Fruit fly (Drosophila melanogaster) whole organism, adult: ENCODE results near the gene Mst27D.

Experiments
- CG11617 ChIP-seq: fragments of 200-800 bp; sonication (Bioruptor generic); optimal IDR thresholded peaks from 2 replicates; lab custom pipeline; 2017; ENCODE audit warnings: mild to moderate bottlenecking, missing biosample characterization, missing genetic modification reagents, missing genetic modification characterization
- CG12768 ChIP-seq: fragments of 200-800 bp; sonication (Bioruptor generic); optimal IDR thresholded peaks from 2 replicates; lab custom pipeline; 2017; ENCODE audit warnings: missing biosample characterization, missing genetic modification characterization, mild to moderate bottlenecking, moderate library complexity, missing genetic modification reagents
- CG14711 ChIP-seq: fragments of 200-800 bp; sonication (Bioruptor generic); optimal IDR thresholded peaks from 2 replicates; lab custom pipeline; 2018; ENCODE audit warnings: missing biosample characterization, mild to moderate bottlenecking, missing genetic modification characterization, moderate library complexity
- CG1620 ChIP-seq: fragments of 200-800 bp; sonication (Bioruptor generic); optimal IDR thresholded peaks from 2 replicates; lab custom pipeline; 2016; ENCODE audit warnings: missing biosample characterization, missing genetic modification characterization
- CG33017 ChIP-seq: fragments of 200-800 bp; sonication (Bioruptor generic); optimal IDR thresholded peaks from 2 replicates; lab custom pipeline; 2018; ENCODE audit warnings: missing biosample characterization, mild to moderate bottlenecking, missing genetic modification characterization, moderate library complexity
- CG5204 ChIP-seq: fragments of 200-800 bp; sonication (Bioruptor generic); optimal IDR thresholded peaks from 2 replicates; lab custom pipeline; 2016; ENCODE audit warnings: missing biosample characterization, missing genetic modification characterization
- CG7045 ChIP-seq: fragments of 200-800 bp; sonication (Bioruptor generic); optimal IDR thresholded peaks from 2 replicates; lab custom pipeline; 2017; ENCODE audit warnings: missing biosample characterization, mild to moderate bottlenecking, missing genetic modification characterization
- CG7101 ChIP-seq: fragments of 200-800 bp; sonication (Bioruptor generic); optimal IDR thresholded peaks from 2 replicates; lab custom pipeline; 2018; ENCODE audit warnings: missing biosample characterization, mild to moderate bottlenecking, missing genetic modification characterization, moderate library complexity
- Clk ChIP-seq: fragments of 200-800 bp; sonication (Bioruptor generic); optimal IDR thresholded peaks from 2 replicates; lab custom pipeline; 2017; ENCODE audit warnings: missing biosample characterization, missing genetic modification characterization
- Crg-1 ChIP-seq: fragments of 200-800 bp; sonication (Bioruptor generic); optimal IDR thresholded peaks from 2 replicates; lab custom pipeline; 2016; ENCODE audit warnings: missing biosample characterization, missing genetic modification characterization
- Hr96 ChIP-seq: fragments of 200-800 bp; sonication (Bioruptor generic); optimal IDR thresholded peaks from 2 replicates; lab custom pipeline; 2016; ENCODE audit warnings: missing biosample characterization, missing genetic modification characterization
- Mnt ChIP-seq: fragments of 200-800 bp; sonication (Bioruptor generic); optimal IDR thresholded peaks from 2 replicates; lab custom pipeline; 2016; ENCODE audit warnings: missing biosample characterization, mild to moderate bottlenecking, missing genetic modification characterization
- bab1 ChIP-seq: fragments of 200-800 bp; sonication (Bioruptor generic); optimal IDR thresholded peaks from 3 replicates; lab custom pipeline; 2019; ENCODE audit warnings: missing biosample characterization, mild to moderate bottlenecking, missing genetic modification characterization, moderate library complexity
- cic ChIP-seq: fragments of 200-800 bp; sonication (Bioruptor generic); optimal IDR thresholded peaks from 2 replicates; lab custom pipeline; 2017; ENCODE audit warnings: missing biosample characterization, mild to moderate bottlenecking, missing genetic modification characterization, moderate library complexity
- cnc ChIP-seq, 2 experiments: fragments of >200 bp; optimal IDR thresholded peaks; 2 replicates each; lab custom pipeline; 2017
- kay ChIP-seq: fragments of 200-800 bp; sonication (Bioruptor generic); peaks from one replicate; lab custom pipeline; 2016; ENCODE audit warnings: missing biosample characterization, missing genetic modification characterization, borderline replicate concordance
- ovo ChIP-seq: fragments of 200-800 bp; sonication (Bioruptor generic); optimal IDR thresholded peaks from 2 replicates; lab custom pipeline; 2016; ENCODE audit warnings: missing biosample characterization, missing genetic modification characterization
- pad ChIP-seq: fragments of 200-800 bp; sonication (Bioruptor generic); optimal IDR thresholded peaks from 3 replicates; lab custom pipeline; 2017; ENCODE audit warnings: missing biosample characterization, missing genetic modification characterization, mild to moderate bottlenecking, moderate library complexity, missing genetic modification reagents
- tj ChIP-seq: fragments of 200-800 bp; sonication (Bioruptor generic); optimal IDR thresholded peaks from 3 replicates; lab custom pipeline; 2017; ENCODE audit warnings: missing biosample characterization, mild to moderate bottlenecking, missing genetic modification characterization, moderate library complexity
- toe ChIP-seq: fragments of 200-800 bp; sonication (Bioruptor generic); optimal IDR thresholded peaks from 2 replicates; lab custom pipeline; 2016; ENCODE audit warnings: missing biosample characterization, missing genetic modification characterization

The Mst27D gene

dm6 chr2L:7013157-7013556 lies 47.5 kb downstream of the Mst27D start, which contains the start of gene CG43322:
Gene CG43322, plus strand, starts transcription at chr2L:7013396.
- TF ChIP-seq CG11617 (GFP tag; lab: Kevin White, UChicago): no peak
- no peak for TF ChIP-seq CG7045
- no peak for TF ChIP-seq toe (GFP tag; lab: Kevin White, UChicago)
- TF ChIP-seq Clk: no peak
- TF ChIP-seq CG5204: no peak
- no peak for TF ChIP-seq Crg-1 (GFP tag; lab: Kevin White, UChicago)
- no peak for TF ChIP-seq kay (GFP tag; lab: Kevin White, UChicago)
- TF ChIP-seq cnc (optimal IDR thresholded peaks at IDR 0.05; lab: Kevin White, UChicago): no peak
- no peak for TF ChIP-seq Hr96 (GFP tag; lab: Kevin White, UChicago)
- TF ChIP-seq CG14711: no peak
- TF ChIP-seq pad: no peak
- TF ChIP-seq CG7101 (tag; lab: Kevin White, UChicago): no peak
- no peak for TF ChIP-seq Mnt (GFP tag; lab: Kevin White, UChicago)
- no peak for TF ChIP-seq CG33017 (tag; lab: Kevin White, UChicago)
- TF ChIP-seq bab1 (GFP tag; lab: Kevin White, UChicago): no peak
- no peak for TF ChIP-seq ovo (GFP tag; lab: Kevin White, UChicago)
- TF ChIP-seq tj: no peak
- TF ChIP-seq CG12768 (GFP tag; lab: Kevin White, UChicago): no peak
- TF ChIP-seq CG1620 (GFP tag; lab: Kevin White, UChicago): no peak

DNA sequence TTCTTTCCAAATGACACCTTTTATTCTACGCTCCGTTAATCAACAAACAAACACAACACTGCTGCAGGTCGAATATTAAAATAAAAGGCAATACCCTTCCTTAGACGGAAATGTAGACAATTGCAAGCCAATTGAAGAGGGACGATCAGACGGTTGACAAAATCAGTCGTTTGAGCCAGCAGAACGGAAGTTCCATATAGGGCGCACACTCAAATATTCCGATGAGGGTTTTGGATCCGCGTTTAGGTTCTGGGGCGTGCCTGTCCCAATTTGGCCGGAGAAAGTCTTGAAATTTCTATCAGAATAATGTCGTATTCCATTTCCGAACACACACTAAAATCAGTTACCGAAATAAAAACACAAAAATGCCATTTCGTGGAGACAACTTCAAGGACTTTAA lies 48.7 kb downstream of the Mst27D start, which contains the start of gene CG43321:
Gene CG43321, plus strand, starts transcription at position 301 of the 400 bp plus-strand sequence.
- TF ChIP-seq Crg-1 (GFP tag; lab: Kevin White, UChicago) (no peak), pad (no peak), Mnt (GFP tag; lab: Kevin White, UChicago) (no peak), bab1 (GFP tag; lab: Kevin White, UChicago) (no peak), CG11617 (GFP tag; lab: Kevin White, UChicago) (no peak), ovo (GFP tag; lab: Kevin White, UChicago) (no peak), Hr96 (GFP tag; lab: Kevin White, UChicago) (no peak), CG7045 (no peak)

dm6 chr2L:7010513-7010912 lies 50.1 kb downstream of the Mst27D start:
- no peak for TF ChIP-seq cic (GFP tag; lab: Kevin White, UChicago)
- no peak for TF ChIP-seq CG7045
- TF ChIP-seq toe (GFP tag; lab: Kevin White, UChicago): no peak
- no peak for TF ChIP-seq Crg-1 (GFP tag; lab: Kevin White, UChicago)
- no peak for TF ChIP-seq CG33017 (tag; lab: Kevin White, UChicago)
- TF ChIP-seq CG11617 (GFP tag; lab: Kevin White, UChicago): no peak
- TF ChIP-seq kay (GFP tag; lab: Kevin White, UChicago): no peak
- TF ChIP-seq CG5204: no peak
- TF ChIP-seq CG1620 (GFP tag; lab: Kevin White, UChicago): no peak
- TF ChIP-seq tj: no peak
- no peak for TF ChIP-seq cnc (optimal IDR thresholded peaks at IDR 0.05; lab: Kevin White, UChicago)

- no peak for TF ChIP-seq ovo (GFP tag; lab: Kevin White, UChicago)
- no peak for TF ChIP-seq CG1620 (GFP tag; lab: Kevin White, UChicago)
- TF ChIP-seq Hr96 (GFP tag; lab: Kevin White, UChicago): no peak
- no peak for TF ChIP-seq CG12768 (GFP tag; lab: Kevin White, UChicago)
- TF ChIP-seq tj: no peak
- no peak for TF ChIP-seq cic (GFP tag; lab: Kevin White, UChicago)
- no peak for TF ChIP-seq CG5204
- TF ChIP-seq Mnt (GFP tag; lab: Kevin White, UChicago): no peak
- no peak for TF ChIP-seq toe (GFP tag; lab: Kevin White, UChicago)
- no peak for TF ChIP-seq kay (GFP tag; lab: Kevin White, UChicago)
- no peak for TF ChIP-seq Crg-1 (GFP tag; lab: Kevin White, UChicago)
- no peak for TF ChIP-seq cnc (optimal IDR thresholded peaks at IDR 0.05; lab: Kevin White, UChicago)
- TF ChIP-seq Clk: no peak
- no peak for TF ChIP-seq CG14711
Measured at dm6 chr2L:7009807-7010470, 50.7 kb downstream of the Mst27D start, which contains the start of gene uif. Gene uif, minus strand, starts transcription at chr2L:7010359.
